Worm (Caenorhabditis elegans): ENCODE measurements around the gene acs-4.
A peak's percentile ranks its signal among the peaks of the same experiment; 100 is the strongest.

The acs-4 gene

DNA sequence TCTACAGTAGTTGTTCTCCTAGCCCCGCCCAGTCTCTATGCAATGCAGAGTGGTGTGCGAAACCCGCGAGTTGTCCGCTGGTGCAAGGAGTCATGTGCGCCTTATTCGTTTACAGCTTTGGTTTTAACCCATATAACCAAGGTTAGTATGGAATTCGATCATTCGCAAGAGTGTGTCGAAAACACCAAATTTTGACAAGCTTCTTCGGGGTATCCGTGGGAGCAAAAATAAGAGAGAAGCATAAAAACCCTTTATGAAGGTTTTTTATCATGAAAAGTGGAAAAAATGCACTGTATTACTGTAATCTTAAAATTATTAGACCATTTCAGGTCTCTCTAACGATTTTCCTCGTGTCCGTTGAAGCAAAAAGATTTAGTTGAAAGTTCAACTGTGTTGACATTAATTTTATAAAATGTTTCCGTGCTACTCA lies 25.5 kb upstream of the acs-4 start:
- TF ChIP-seq nhr-77 (tag; optimal IDR thresholded peaks at IDR 0.05): no peak
- no peak for TF ChIP-seq ztf-11 (tag; optimal IDR thresholded peaks at IDR 0.05)
- no peak for TF ChIP-seq blmp-1 (tag; optimal IDR thresholded peaks at IDR 0.05)
- no peak for TF ChIP-seq ceh-82 (tag; optimal IDR thresholded peaks at IDR 0.05)
- TF ChIP-seq hlh-4 (tag; optimal IDR thresholded peaks at IDR 0.05): no peak
- TF ChIP-seq irx-1 (tag; optimal IDR thresholded peaks at IDR 0.05): no peak
- no peak for TF ChIP-seq ets-5 (GFP tag; IDR thresholded peaks at IDR 0.05)
- TF ChIP-seq C34B4.2 (tag; optimal IDR thresholded peaks at IDR 0.05): no peak
- TF ChIP-seq lin-35 (GFP tag; optimal IDR thresholded peaks at IDR 0.05): no peak
- no peak for TF ChIP-seq jun-1 (tag; optimal IDR thresholded peaks at IDR 0.05)
- TF ChIP-seq egl-27 (tag; optimal IDR thresholded peaks at IDR 0.05): peak in 1 of 2 experiments; percentile 12
- peak; percentile 74 for TF ChIP-seq nhr-47 (tag; optimal IDR thresholded peaks at IDR 0.05)
- peak; percentile 35 for TF ChIP-seq lin-14 (GFP tag; optimal IDR thresholded peaks at IDR 0.05)
- peak; percentile 33 for TF ChIP-seq dsc-1 (tag; optimal IDR thresholded peaks at IDR 0.05)
- TF ChIP-seq isw-1 (GFP tag; IDR thresholded peaks at IDR 0.05): no peak
- no peak for TF ChIP-seq nhr-11 (tag; optimal IDR thresholded peaks at IDR 0.05)
- no peak for TF ChIP-seq C04F5.9 (tag; optimal IDR thresholded peaks at IDR 0.05)
- no peak for TF ChIP-seq mab-9 (GFP tag; IDR thresholded peaks at IDR 0.05)
- TF ChIP-seq fos-1 (tag; optimal IDR thresholded peaks at IDR 0.05): no peak
- TF ChIP-seq swsn-7 (tag; optimal IDR thresholded peaks at IDR 0.05): peak; percentile 56
- TF ChIP-seq aha-1 (tag; optimal IDR thresholded peaks at IDR 0.05): no peak
- TF ChIP-seq nhr-20 (tag; optimal IDR thresholded peaks at IDR 0.05): peak; percentile 40
- no peak for TF ChIP-seq unc-130 (tag; optimal IDR thresholded peaks at IDR 0.05)
- peak; percentile 17 for TF ChIP-seq lin-39 (tag; optimal IDR thresholded peaks at IDR 0.05)
- peak; percentile 96 for TF ChIP-seq snpc-4 (tag; optimal IDR thresholded peaks at IDR 0.05)
- no peak for TF ChIP-seq ceh-63 (GFP tag; optimal IDR thresholded peaks at IDR 0.05)
- no peak for TF ChIP-seq unc-86 (tag; optimal IDR thresholded peaks at IDR 0.05)
- no peak for TF ChIP-seq ceh-90 (tag; optimal IDR thresholded peaks at IDR 0.05)
- peak in 1 of 2 experiments; percentile 41 for TF ChIP-seq efl-1 (optimal IDR thresholded peaks at IDR 0.05)
- peak in 1 of 2 experiments; percentile 50 for TF ChIP-seq efl-1 (GFP tag; optimal IDR thresholded peaks at IDR 0.05 in 1 of 2)
- no peak for TF ChIP-seq efl-3 (GFP tag; optimal IDR thresholded peaks at IDR 0.05)
- TF ChIP-seq tlp-1 (tag; optimal IDR thresholded peaks at IDR 0.05): no peak
- TF ChIP-seq fkh-10 (GFP tag; optimal IDR thresholded peaks at IDR 0.05): no peak
- no peak for TF ChIP-seq egl-13 (tag; optimal IDR thresholded peaks at IDR 0.05)
- TF ChIP-seq nhr-85 (tag): peak; percentile 74
- no peak for TF ChIP-seq unc-98 (GFP tag; IDR thresholded peaks at IDR 0.05)
- no peak for TF ChIP-seq lin-15B (tag; optimal IDR thresholded peaks at IDR 0.05)
- TF ChIP-seq alr-1 (tag; optimal IDR thresholded peaks at IDR 0.05; ENCODE audit: borderline replicate concordance): no peak
- TF ChIP-seq ces-1 (GFP tag; optimal IDR thresholded peaks at IDR 0.05): no peak
- TF ChIP-seq C16A3.4 (tag; optimal IDR thresholded peaks at IDR 0.05): no peak
- TF ChIP-seq ceh-88 (GFP tag; IDR thresholded peaks at IDR 0.05): 0 out of 2 replicates have a peak, but pooled peaks have one; percentile 29
- TF ChIP-seq nhr-28 (tag; optimal IDR thresholded peaks at IDR 0.05): no peak
- TF ChIP-seq grh-1 (GFP tag; IDR thresholded peaks at IDR 0.05): no peak; the same call in 1 of the 2 replicates
- TF ChIP-seq snu-23 (GFP tag; optimal IDR thresholded peaks at IDR 0.05): peak; percentile 45
- TF ChIP-seq nhr-12 (tag; optimal IDR thresholded peaks at IDR 0.05): no peak
- no peak for TF ChIP-seq pax-3 (tag; optimal IDR thresholded peaks at IDR 0.05)
- no peak for TF ChIP-seq nhr-237 (tag; optimal IDR thresholded peaks at IDR 0.05)
- peak; percentile 32 for TF ChIP-seq zip-4 (GFP tag; optimal IDR thresholded peaks at IDR 0.05)
- TF ChIP-seq pag-3 (tag; optimal IDR thresholded peaks at IDR 0.05; ENCODE audit: borderline replicate concordance, insufficient read depth): no peak
- no peak for TF ChIP-seq vab-15 (tag; optimal IDR thresholded peaks at IDR 0.05)
- no peak for TF ChIP-seq skn-1 (tag; optimal IDR thresholded peaks at IDR 0.05)
- no peak for TF ChIP-seq unc-30 (tag; optimal IDR thresholded peaks at IDR 0.05)
- TF ChIP-seq unc-62 (GFP tag; optimal IDR thresholded peaks at IDR 0.05): no peak
- TF ChIP-seq lin-13 (GFP tag; optimal IDR thresholded peaks at IDR 0.05): no peak
- TF ChIP-seq ama-1 (optimal IDR thresholded peaks at IDR 0.05): peak; percentile 42
